Worm (Caenorhabditis elegans) whole organism, L4/young adult: Measurements from ENCODE around the gene K08H10.6.

Source experiments
- W03F9.2 ChIP-seq: fragments of 150-350 bp; optimal IDR thresholded peaks from 2 replicates; lab custom pipeline; 2014; ENCODE audit warnings: missing biosample characterization, missing genetic modification characterization
- dao-5 ChIP-seq: sonication (generic microtip); optimal IDR thresholded peaks from 2 replicates; lab custom pipeline; 2016; ENCODE audit warnings: missing genotype, missing genetic modification characterization, moderate library complexity, missing compliant biosample characterization
- him-1 ChIP-seq: sonication (generic microtip); optimal IDR thresholded peaks from 2 replicates; lab custom pipeline; 2016; ENCODE audit warnings: missing genotype, missing genetic modification reagents, missing genetic modification characterization, missing compliant biosample characterization

The K08H10.6 gene

DNA sequence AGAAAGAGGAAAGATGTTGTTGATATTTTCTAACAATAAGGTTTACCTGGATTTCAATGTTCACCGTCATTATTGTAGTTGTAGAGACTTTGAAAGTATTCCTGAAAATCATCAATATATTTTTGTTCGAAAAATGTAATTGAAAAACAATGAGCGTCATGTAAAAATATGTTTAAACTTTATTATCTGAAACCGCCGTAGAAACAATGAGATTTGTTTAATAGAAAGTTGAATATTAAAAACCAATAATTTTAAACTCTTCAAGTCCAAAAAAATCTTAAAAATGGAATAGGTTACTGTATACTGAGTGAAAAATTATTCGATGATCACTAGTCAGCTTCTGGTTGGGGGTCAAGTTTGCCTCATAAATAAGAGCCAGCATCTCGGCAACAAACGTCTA is 37.5 kb downstream of the K08H10.6 start, which contains the start of gene anmt-3:
TSS of gene anmt-3 (minus strand) at position 101 of the 400 bp plus-strand sequence.
- TF ChIP-seq W03F9.2 (tag; lab: Kevin White, UChicago), result no peak
- TF ChIP-seq dao-5, result no peak
- TF ChIP-seq him-1 (tag; lab: Kevin White, UChicago), result no peak

DNA sequence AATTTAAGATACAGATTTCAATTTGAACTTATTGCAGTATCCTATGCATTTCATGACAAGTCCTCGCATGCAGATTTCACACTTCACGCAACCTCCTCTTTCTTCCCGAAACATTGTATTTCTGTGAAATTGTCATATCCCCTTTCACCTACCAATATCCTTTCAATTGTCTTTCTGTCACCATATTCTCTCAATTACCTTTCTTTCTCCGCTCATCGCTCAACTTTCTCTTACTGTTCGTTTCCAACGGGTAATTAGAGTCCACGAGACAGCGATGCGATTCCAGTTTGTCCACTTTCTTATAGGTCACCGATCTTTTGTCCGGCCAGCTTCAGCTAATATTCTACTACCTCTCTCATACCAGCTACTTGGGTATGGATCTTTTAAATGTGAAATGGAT is 43.3 kb downstream of the K08H10.6 start, which contains the start of gene mam-5:
TSS of gene mam-5 (plus strand) at position 304 of the 400 bp plus-strand sequence.
- TF ChIP-seq W03F9.2 (tag; lab: Kevin White, UChicago) (no peak), dao-5 (no peak), him-1 (tag; lab: Kevin White, UChicago) (no peak)

DNA sequence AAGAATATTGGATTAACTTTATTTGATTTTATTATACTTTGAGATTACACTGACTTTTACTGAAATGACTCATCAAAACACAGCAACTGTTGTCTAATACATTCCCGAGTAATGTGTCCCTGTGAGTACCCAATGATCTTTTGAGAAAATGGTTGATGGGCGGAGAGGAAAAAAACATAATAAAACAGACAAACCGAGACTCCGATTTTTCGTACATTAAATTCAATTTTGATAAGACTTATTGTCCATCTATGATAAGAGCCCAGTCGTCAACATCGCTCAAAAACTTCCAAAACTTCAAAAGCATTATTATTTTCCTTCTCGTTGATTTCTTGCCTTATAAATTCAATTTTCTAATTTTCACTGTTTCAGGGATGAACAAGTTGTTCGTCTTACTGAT is 44.8 kb downstream of the K08H10.6 start, which contains the start of gene ttr-46:
TSS of gene ttr-46 (plus strand) at position 373 of the 400 bp plus-strand sequence.
- TF ChIP-seq W03F9.2 (tag; lab: Kevin White, UChicago), result no peak
- TF ChIP-seq him-1 (tag; lab: Kevin White, UChicago), result no peak
- no peak for TF ChIP-seq dao-5

DNA sequence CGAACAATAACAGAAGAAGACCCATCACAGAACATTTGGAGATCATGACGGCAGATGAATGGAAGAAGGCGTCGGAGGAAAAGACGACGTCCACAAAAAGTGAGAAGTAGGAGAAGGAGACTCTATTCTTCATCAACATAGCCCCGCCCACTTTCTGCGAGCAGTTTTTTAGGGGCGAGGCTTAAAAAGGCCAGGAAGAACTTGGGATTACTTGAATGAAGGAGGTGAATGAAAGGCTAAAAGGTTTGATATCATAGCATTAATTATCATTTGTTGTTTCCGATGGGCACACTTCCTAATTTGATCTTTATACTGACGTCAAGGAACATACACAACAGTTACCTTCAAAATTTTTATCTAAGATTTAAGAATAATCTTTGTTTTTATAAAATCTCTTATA is 46.9 kb downstream of the K08H10.6 start, which contains the start of gene nlp-58:
TSS of gene nlp-58 (minus strand) at position 101 of the 400 bp plus-strand sequence.
- no peak for TF ChIP-seq him-1 (tag; lab: Kevin White, UChicago)
- TF ChIP-seq W03F9.2 (tag; lab: Kevin White, UChicago), result no peak
- no peak for TF ChIP-seq dao-5

DNA sequence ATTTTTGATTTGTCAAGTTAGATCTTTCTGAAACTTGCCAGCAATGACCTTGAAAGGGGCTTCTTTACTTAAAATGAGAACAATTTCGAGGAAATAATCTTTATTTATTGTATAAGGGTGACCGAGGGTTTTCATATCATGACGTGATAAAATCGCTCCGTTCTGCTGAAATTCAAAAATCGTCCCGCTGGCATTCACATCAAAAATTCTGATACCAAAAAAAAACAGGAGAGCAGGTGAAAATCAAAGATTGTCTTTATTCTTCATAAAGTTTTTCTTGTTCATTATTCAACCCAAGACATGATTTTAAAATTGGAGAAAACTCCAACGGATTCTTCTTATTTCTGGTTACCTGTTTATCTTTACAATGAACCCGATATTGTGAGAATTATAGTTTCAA is 51.6 kb downstream of the K08H10.6 start, which contains the start of gene sre-28:
TSS of gene sre-28 (plus strand) at position 301 of the 400 bp plus-strand sequence.
- TF ChIP-seq W03F9.2 (tag; lab: Kevin White, UChicago), result no peak
- no peak for TF ChIP-seq dao-5
- TF ChIP-seq him-1 (tag; lab: Kevin White, UChicago), result no peak
